Fruit fly (Drosophila melanogaster) whole organism: ENCODE data around the gene CG42246.

Source experiments
- CG8478 ChIP-seq: fragments of >200 bp; optimal IDR thresholded peaks from 2 replicates; lab custom pipeline; 2018; ENCODE audit warnings: inconsistent platforms
- Dll ChIP-seq: fragments of >200 bp; optimal IDR thresholded peaks from 2 replicates; lab custom pipeline; 2017
- EcR ChIP-seq, 2 experiments: fragments of >200 bp; optimal IDR thresholded peaks; 2 replicates each; lab custom pipeline; 2017; ENCODE audit warnings: missing biosample characterization in 2 of 2, missing genetic modification characterization in 2 of 2, missing genetic modification reagents in 2 of 2
- pan ChIP-seq: fragments of >200 bp; optimal IDR thresholded peaks from 2 replicates; lab custom pipeline; 2017
- psq ChIP-seq: fragments of >200 bp; optimal IDR thresholded peaks from 2 replicates; lab custom pipeline; 2017
- usp ChIP-seq: fragments of >200 bp; optimal IDR thresholded peaks from 2 replicates; lab custom pipeline; 2017; ENCODE audit warnings: missing biosample characterization, missing genetic modification characterization, mixed read lengths

The CG42246 gene

DNA sequence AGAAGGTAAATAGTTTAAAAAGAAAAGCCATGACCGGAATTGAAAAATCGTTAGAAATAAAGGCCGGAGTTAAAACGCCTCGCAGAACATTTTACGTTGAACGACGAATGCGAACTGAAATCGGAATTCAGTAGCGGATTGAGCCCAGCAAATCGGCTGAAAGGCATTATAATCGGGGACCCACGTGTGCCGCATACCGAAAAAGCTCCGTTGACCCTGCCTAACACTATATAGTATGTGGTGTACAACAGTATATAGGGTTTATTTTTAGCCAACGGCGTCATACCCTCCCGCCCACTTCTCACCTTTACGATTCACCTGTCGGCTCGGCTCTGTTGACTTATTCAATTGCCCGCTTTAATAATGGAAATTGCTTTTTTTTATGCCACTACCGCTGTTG, at the start of gene CG42246:
Gene CG42246 (minus strand): TSS at position 101 of the 400 bp plus-strand sequence.
- TF ChIP-seq EcR (GFP tag; optimal IDR thresholded peaks at IDR 0.05; lab: Kevin White, UChicago) = no peak
- no peak for TF ChIP-seq Dll (lab: Kevin White, UChicago)
- TF ChIP-seq pan (lab: Kevin White, UChicago) = no peak
- no peak for TF ChIP-seq psq (lab: Kevin White, UChicago)
- TF ChIP-seq CG8478 (lab: Kevin White, UChicago) = no peak
- TF ChIP-seq usp = no peak

dm6 chrX:7453236-7453635, 41.5 kb upstream of the CG42246 start, which contains the start of gene CG43198:
Gene CG43198, minus strand, starts transcription at chrX:7453336.
- no peak for TF ChIP-seq pan (lab: Kevin White, UChicago)
- TF ChIP-seq CG8478 (lab: Kevin White, UChicago) = no peak
- TF ChIP-seq usp = no peak
- TF ChIP-seq Dll (lab: Kevin White, UChicago) = no peak
- TF ChIP-seq psq (lab: Kevin White, UChicago) = no peak
- TF ChIP-seq EcR (GFP tag; optimal IDR thresholded peaks at IDR 0.05; lab: Kevin White, UChicago) = no peak

DNA sequence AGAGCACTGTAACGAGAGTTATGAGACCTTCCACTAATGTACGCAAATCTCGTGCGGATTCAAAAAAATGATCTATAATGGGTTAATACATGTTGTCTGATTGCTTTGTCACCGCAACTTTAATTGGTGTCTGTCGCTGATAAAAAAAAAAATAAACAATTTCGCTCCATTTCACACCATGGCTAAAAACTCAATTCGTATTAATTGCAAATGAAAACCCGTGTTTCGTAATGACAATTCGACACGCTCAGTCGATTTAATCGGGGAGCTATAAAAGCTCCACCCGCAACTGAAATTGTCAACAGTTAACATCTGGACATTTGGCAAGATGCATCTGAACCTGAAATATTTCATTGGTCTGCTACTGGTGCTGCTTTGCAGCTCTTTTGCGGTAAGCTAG, 40.2 kb upstream of the CG42246 start, which contains the start of gene CG11368:
Gene CG11368 (plus strand): TSS at position 301 of the 400 bp plus-strand sequence.
- TF ChIP-seq psq (lab: Kevin White, UChicago) = no peak
- no peak for TF ChIP-seq pan (lab: Kevin White, UChicago)
- no peak for TF ChIP-seq EcR (GFP tag; optimal IDR thresholded peaks at IDR 0.05; lab: Kevin White, UChicago)
- TF ChIP-seq Dll (lab: Kevin White, UChicago) = no peak
- TF ChIP-seq usp = no peak
- TF ChIP-seq CG8478 (lab: Kevin White, UChicago) = no peak

- TF ChIP-seq usp (no peak), Dll (lab: Kevin White, UChicago) (no peak), EcR (GFP tag; optimal IDR thresholded peaks at IDR 0.05; lab: Kevin White, UChicago) (no peak), psq (lab: Kevin White, UChicago) (no peak), CG8478 (lab: Kevin White, UChicago) (no peak), pan (lab: Kevin White, UChicago) (no peak)
Observed at dm6 chrX:7445023-7445422, 33.3 kb upstream of the CG42246 start.

DNA sequence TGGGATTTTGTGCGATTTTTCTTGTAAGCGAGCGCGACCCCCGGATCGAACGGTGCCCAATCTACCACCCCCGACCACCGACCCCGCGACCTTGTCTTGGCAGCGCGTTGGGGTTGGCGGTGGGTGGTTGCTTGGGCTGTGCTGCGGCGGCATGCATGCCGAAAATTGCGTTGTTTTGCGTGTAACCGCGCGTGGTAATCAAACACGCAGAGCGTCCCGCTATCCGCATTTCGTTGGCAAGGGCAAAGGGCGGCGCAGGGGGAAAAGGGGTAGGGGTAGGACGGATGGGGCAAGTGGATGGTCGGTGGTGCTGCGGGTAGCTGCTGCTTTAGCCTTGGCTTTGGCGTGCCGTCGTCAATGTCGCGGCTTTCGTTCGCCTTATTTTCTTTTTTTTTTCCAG, 20.7 kb upstream of the CG42246 start:
- no peak for TF ChIP-seq Dll (lab: Kevin White, UChicago)

- no peak for TF ChIP-seq pan (lab: Kevin White, UChicago)
Observed at dm6 chrX:7425643-7426042, 13.9 kb upstream of the CG42246 start, which contains the start of gene CG32726. Gene CG32726, minus strand, starts transcription at chrX:7425743.

- TF ChIP-seq psq (lab: Kevin White, UChicago) (no peak), CG8478 (lab: Kevin White, UChicago) (no peak), pan (lab: Kevin White, UChicago) (no peak), usp (no peak), EcR (GFP tag; optimal IDR thresholded peaks at IDR 0.05; lab: Kevin White, UChicago) (no peak), Dll (lab: Kevin White, UChicago) (no peak)
Observed at dm6 chrX:7424742-7425141, 13.0 kb upstream of the CG42246 start, which contains the start of gene CG15036. Gene CG15036, minus strand, starts transcription at chrX:7424842.

DNA sequence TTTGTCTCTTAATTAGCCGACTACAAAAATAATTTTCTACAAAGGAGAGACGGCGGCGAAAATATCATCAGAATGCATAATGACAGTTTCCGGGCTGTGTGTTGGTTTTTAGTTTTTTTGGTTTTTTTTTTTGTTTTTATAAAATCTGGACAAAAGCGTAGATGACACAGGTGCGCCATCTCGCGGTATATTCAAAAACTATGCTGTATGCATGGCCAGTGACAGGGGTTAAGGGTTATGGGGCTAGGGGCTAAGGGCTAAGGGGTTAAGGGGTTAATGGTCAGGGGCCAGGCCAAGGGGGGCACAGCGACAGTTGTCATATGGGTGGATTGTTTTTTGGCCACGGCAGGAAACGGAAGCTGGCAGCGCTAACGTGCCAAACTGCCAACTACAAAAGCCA, 10.9 kb upstream of the CG42246 start:
- no peak for TF ChIP-seq CG8478 (lab: Kevin White, UChicago)
- TF ChIP-seq pan (lab: Kevin White, UChicago) = no peak
- no peak for TF ChIP-seq Dll (lab: Kevin White, UChicago)
- no peak for TF ChIP-seq psq (lab: Kevin White, UChicago)
- no peak for TF ChIP-seq EcR (GFP tag; optimal IDR thresholded peaks at IDR 0.05; lab: Kevin White, UChicago)
- TF ChIP-seq usp = no peak

- TF ChIP-seq usp = no peak
- no peak for TF ChIP-seq EcR (GFP tag; optimal IDR thresholded peaks at IDR 0.05; lab: Kevin White, UChicago)
- no peak for TF ChIP-seq pan (lab: Kevin White, UChicago)
- TF ChIP-seq CG8478 (lab: Kevin White, UChicago) = no peak
- no peak for TF ChIP-seq Dll (lab: Kevin White, UChicago)
- TF ChIP-seq psq (lab: Kevin White, UChicago) = no peak
Observed at dm6 chrX:7418294-7418693, 6.6 kb upstream of the CG42246 start, which contains the start of gene rumpel. Gene rumpel, plus strand, starts transcription at chrX:7418594.

DNA sequence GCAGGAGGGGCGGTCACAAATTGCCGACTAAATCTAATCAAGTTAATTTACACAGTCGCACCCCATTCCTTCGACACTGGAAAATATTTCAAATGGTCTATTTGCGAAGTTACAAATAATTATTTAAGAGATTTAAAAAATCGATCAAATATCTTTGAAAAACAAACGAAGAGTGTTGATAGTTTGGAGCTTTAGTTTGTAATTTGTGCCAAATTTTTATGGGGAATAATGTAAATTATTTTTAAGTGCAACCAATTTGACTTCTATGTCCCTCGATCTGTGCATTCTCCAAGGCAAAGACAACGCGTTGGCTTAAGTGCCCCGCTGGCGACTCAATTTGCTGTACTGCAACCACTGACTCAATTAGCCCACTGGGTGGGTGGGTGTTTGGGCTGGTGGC, 6.2 kb upstream of the CG42246 start:
- TF ChIP-seq pan (lab: Kevin White, UChicago) (no peak), psq (lab: Kevin White, UChicago) (no peak), EcR (GFP tag; optimal IDR thresholded peaks at IDR 0.05; lab: Kevin White, UChicago) (no peak), CG8478 (lab: Kevin White, UChicago) (no peak), usp (no peak), Dll (lab: Kevin White, UChicago) (no peak)

- TF ChIP-seq CG8478 (lab: Kevin White, UChicago) = no peak
- no peak for TF ChIP-seq usp
- no peak for TF ChIP-seq pan (lab: Kevin White, UChicago)
- no peak for TF ChIP-seq psq (lab: Kevin White, UChicago)
- TF ChIP-seq Dll (lab: Kevin White, UChicago) = no peak
- no peak for TF ChIP-seq EcR (GFP tag; optimal IDR thresholded peaks at IDR 0.05; lab: Kevin White, UChicago)
Observed at dm6 chrX:7416953-7417352, 5.2 kb upstream of the CG42246 start, which contains the start of gene CG34337. Gene CG34337, plus strand, starts transcription at chrX:7417253.

dm6 chrX:7415027-7415426, 3.3 kb upstream of the CG42246 start:
- TF ChIP-seq EcR (GFP tag; optimal IDR thresholded peaks at IDR 0.05; lab: Kevin White, UChicago) (no peak), CG8478 (lab: Kevin White, UChicago) (no peak), psq (lab: Kevin White, UChicago) (no peak), usp (no peak), Dll (lab: Kevin White, UChicago) (no peak), pan (lab: Kevin White, UChicago) (no peak)
